Worm (Caenorhabditis elegans): ENCODE measurements around the gene F55C10.5.

The F55C10.5 gene

ce11 chrV:11424565-11424964 is 41.7 kb downstream of the F55C10.5 start, which contains the start of gene T26H10.2:
Gene T26H10.2 (minus strand): TSS chrV:11424665.
- no peak for TF ChIP-seq elt-3 (tag; optimal IDR thresholded peaks at IDR 0.05)
- TF ChIP-seq egl-5 (tag; optimal IDR thresholded peaks at IDR 0.05), result no peak
- TF ChIP-seq ztf-11 (tag; optimal IDR thresholded peaks at IDR 0.05), result no peak
- no peak for TF ChIP-seq elt-1 (tag; optimal IDR thresholded peaks at IDR 0.05)
- no peak for TF ChIP-seq nhr-12 (tag; optimal IDR thresholded peaks at IDR 0.05)
- no peak for TF ChIP-seq ceh-28 (tag; optimal IDR thresholded peaks at IDR 0.05)
- TF ChIP-seq fos-1 (tag; optimal IDR thresholded peaks at IDR 0.05), result no peak

DNA sequence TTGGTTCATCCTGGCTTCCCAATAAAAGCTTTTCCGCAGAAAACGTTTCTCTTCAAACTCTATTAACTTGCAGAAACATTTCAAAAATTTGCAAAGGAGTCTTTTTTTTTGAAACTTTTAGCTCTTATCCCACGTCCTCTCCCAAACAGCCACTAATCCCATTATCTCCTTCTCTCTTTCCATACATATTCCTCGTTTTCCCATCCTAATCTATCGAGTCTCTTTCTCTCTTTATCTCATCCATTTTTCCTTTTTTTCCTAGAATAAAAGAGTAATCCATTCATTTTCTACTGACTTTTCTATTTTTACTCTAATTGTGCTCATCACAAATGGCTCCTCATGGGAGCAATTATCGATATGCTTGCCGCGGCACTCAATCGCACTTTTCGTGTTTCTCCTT is 45.8 kb downstream of the F55C10.5 start:
- TF ChIP-seq ztf-11 (tag; optimal IDR thresholded peaks at IDR 0.05) (no peak), nfya-1 (tag; optimal IDR thresholded peaks at IDR 0.05; ENCODE audit: insufficient read depth) (peak; percentile 9), tbx-2 (tag; optimal IDR thresholded peaks at IDR 0.05) (peak; percentile 42)

DNA sequence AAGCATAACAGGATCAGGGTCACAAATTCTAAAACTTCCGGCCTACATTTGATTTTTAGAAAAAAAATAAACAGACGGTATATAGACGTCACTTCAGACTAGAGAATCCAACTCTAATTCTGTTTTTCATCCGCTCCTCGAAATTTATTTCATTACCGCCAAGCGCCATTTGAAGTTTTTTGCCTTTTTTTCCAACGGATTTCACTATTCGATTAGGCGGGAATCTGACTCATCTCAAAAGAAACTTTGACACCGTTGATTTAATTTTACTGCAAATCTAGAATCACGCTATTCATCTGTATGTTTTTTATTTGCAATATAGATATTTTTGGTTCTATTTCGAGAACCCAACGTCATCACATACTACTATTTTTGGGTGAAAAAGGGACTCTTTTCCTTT is 47.9 kb downstream of the F55C10.5 start:
- no peak for TF ChIP-seq zag-1 (tag; optimal IDR thresholded peaks at IDR 0.05)
- no peak for TF ChIP-seq eor-1 (tag; optimal IDR thresholded peaks at IDR 0.05)
- no peak for TF ChIP-seq nfya-1 (tag; optimal IDR thresholded peaks at IDR 0.05; ENCODE audit: insufficient read depth)
- no peak for TF ChIP-seq ceh-16 (tag; optimal IDR thresholded peaks at IDR 0.05)
- TF ChIP-seq ztf-4 (tag; optimal IDR thresholded peaks at IDR 0.05), result no peak
- TF ChIP-seq egl-27 (tag; optimal IDR thresholded peaks at IDR 0.05), result no peak
- TF ChIP-seq ZK546.5 (tag; optimal IDR thresholded peaks at IDR 0.05), result no peak
- peak; percentile 72 for TF ChIP-seq fkh-10 (GFP tag; optimal IDR thresholded peaks at IDR 0.05)
